Worm (Caenorhabditis elegans) whole organism, early embryonic: ENCODE data around the gene B0464.6.

Source experiments
- B0310.2 ChIP-seq: sonication (generic microtip); optimal IDR thresholded peaks from 2 replicates; lab custom pipeline; 2016; ENCODE audit warnings: mild to moderate bottlenecking, missing genetic modification characterization, missing compliant biosample characterization
- F13C5.2 ChIP-seq: sonication (generic microtip); optimal IDR thresholded peaks from 2 replicates; lab custom pipeline; 2017; ENCODE audit warnings: mild to moderate bottlenecking, missing genetic modification characterization, inconsistent platforms, missing compliant biosample characterization
- aly-1 ChIP-seq: sonication (generic microtip); optimal IDR thresholded peaks from 2 replicates; lab custom pipeline; 2016; ENCODE audit warnings: missing genetic modification characterization, missing compliant biosample characterization
- ama-1 ChIP-seq: fragments of 150-350 bp; optimal IDR thresholded peaks from 2 replicates; lab custom pipeline; 2014
- ceh-13 ChIP-seq: fragments of 200-800 bp; sonication (Bioruptor generic); optimal IDR thresholded peaks from 2 replicates; lab custom pipeline; 2018; ENCODE audit warnings: mild to moderate bottlenecking, missing genetic modification characterization, missing compliant biosample characterization
- ceh-36 ChIP-seq: sonication (generic microtip); optimal IDR thresholded peaks from 2 replicates; lab custom pipeline; 2016; ENCODE audit warnings: missing genetic modification characterization, inconsistent platforms, missing compliant biosample characterization
- ets-7 ChIP-seq: sonication (generic microtip); optimal IDR thresholded peaks from 2 replicates; lab custom pipeline; 2016; ENCODE audit warnings: missing genotype, missing genetic modification characterization, missing compliant biosample characterization
- flt-1 ChIP-seq: fragments of 200-800 bp; sonication (Bioruptor generic); IDR thresholded peaks from 2 replicates; pipeline ENCODE4 v1.3.6; 2022; ENCODE audit warnings: missing genetic modification characterization, missing compliant biosample characterization
- hmbx-1 ChIP-seq: sonication (generic microtip); optimal IDR thresholded peaks from 2 replicates; lab custom pipeline; 2016; ENCODE audit warnings: mild to moderate bottlenecking, missing genetic modification characterization, missing compliant biosample characterization
- hmg-4 ChIP-seq: fragments of 200-800 bp; sonication (Bioruptor generic); optimal IDR thresholded peaks from 2 replicates; lab custom pipeline; 2018; ENCODE audit warnings: mild to moderate bottlenecking, missing genetic modification characterization, missing compliant biosample characterization
- hnd-1 ChIP-seq: sonication (generic microtip); optimal IDR thresholded peaks from 2 replicates; lab custom pipeline; 2016; ENCODE audit warnings: missing genetic modification characterization, missing compliant biosample characterization
- pes-1 ChIP-seq: fragments of 200-800 bp; sonication (Bioruptor generic); IDR thresholded peaks from 2 replicates; pipeline ENCODE4 v1.3.6; 2022; ENCODE audit warnings: missing genetic modification reagents, missing genetic modification characterization, missing compliant biosample characterization
- scrt-1 ChIP-seq: fragments of 200-800 bp; sonication (Bioruptor generic); IDR thresholded peaks from 2 replicates; pipeline ENCODE4 v1.3.6; 2022; ENCODE audit warnings: missing genetic modification characterization, missing compliant biosample characterization
- sea-1 ChIP-seq: fragments of 200-800 bp; sonication (Bioruptor generic); conservative IDR thresholded peaks from 2 replicates; pipeline ENCODE4 v1.3.6; 2022; ENCODE audit warnings: missing genetic modification characterization, missing compliant biosample characterization
- tbx-11 ChIP-seq: fragments of 200-800 bp; sonication (Bioruptor generic); IDR thresholded peaks from 2 replicates; pipeline ENCODE4 v1.3.6; 2022; ENCODE audit warnings: missing genetic modification characterization, missing compliant biosample characterization
- tbx-37 ChIP-seq: fragments of 200-800 bp; sonication (Bioruptor generic); conservative IDR thresholded peaks from 2 replicates; pipeline ENCODE4 v1.3.6; 2022; ENCODE audit warnings: missing genetic modification reagents, missing genetic modification characterization, missing compliant biosample characterization
- tra-4 ChIP-seq: sonication (generic microtip); optimal IDR thresholded peaks from 2 replicates; lab custom pipeline; 2017; ENCODE audit warnings: missing genetic modification characterization, missing compliant biosample characterization

Gene B0464.6

DNA sequence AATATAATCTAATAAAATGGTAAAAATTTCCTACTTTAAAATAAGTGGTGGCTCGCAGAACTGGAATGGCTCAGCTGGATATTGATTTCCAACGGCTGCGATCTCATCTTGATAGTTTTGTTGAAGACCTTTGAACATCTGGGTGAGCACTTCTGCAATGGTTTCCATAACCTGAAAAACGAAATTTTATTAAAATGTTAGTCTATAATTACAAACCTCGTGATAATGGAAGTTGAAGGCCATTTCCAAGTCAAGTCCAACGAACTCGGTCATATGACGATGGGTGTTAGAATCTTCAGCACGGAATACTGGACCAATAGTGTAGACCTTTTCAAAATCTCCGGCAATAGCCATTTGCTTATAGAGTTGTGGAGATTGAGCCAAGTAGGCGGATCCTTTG lies 24.0 kb upstream of the B0464.6 start:
- TF ChIP-seq F13C5.2 (tag; lab: Kevin White, UChicago): no peak
- no peak for TF ChIP-seq ama-1
- no peak for TF ChIP-seq hmbx-1 (tag; lab: Kevin White, UChicago)
- no peak for TF ChIP-seq ets-7 (tag; lab: Kevin White, UChicago)
- no peak for TF ChIP-seq tbx-37 (GFP tag; lab: Robert Waterston, UW)
- no peak for TF ChIP-seq flt-1 (GFP tag; lab: Robert Waterston, UW)
- TF ChIP-seq pes-1 (GFP tag; lab: Robert Waterston, UW): no peak
- TF ChIP-seq sea-1 (GFP tag; lab: Robert Waterston, UW): no peak
- TF ChIP-seq hmg-4 (GFP tag; lab: Kevin White, UChicago): no peak
- no peak for TF ChIP-seq scrt-1 (GFP tag; lab: Robert Waterston, UW)
- TF ChIP-seq aly-1 (tag; lab: Kevin White, UChicago): no peak
- TF ChIP-seq tbx-11: no peak

DNA sequence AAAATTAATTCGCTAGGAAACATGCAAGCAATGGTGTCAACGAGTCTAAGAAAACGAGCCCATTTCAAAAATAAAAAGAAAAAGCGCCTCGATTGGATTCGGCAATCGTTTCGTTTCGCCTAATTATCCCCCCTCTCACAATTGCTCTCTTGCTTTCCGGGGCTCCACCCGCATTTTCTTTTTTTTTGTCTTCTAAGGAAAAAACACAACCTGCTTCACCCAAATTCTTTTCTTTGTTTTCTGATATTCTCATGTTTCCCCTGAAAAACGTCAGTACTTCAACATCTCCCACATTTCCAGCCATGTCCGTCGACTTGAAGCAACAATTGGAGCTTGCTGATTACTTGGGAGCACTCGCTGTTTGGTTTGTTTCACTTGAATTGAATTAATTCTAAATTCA lies 22.7 kb upstream of the B0464.6 start, which contains the start of gene nlp-36:
Gene nlp-36, plus strand, starts transcription at position 301 of the 400 bp plus-strand sequence.
- TF ChIP-seq sea-1 (GFP tag; lab: Robert Waterston, UW): no peak
- TF ChIP-seq hmbx-1 (tag; lab: Kevin White, UChicago): no peak

DNA sequence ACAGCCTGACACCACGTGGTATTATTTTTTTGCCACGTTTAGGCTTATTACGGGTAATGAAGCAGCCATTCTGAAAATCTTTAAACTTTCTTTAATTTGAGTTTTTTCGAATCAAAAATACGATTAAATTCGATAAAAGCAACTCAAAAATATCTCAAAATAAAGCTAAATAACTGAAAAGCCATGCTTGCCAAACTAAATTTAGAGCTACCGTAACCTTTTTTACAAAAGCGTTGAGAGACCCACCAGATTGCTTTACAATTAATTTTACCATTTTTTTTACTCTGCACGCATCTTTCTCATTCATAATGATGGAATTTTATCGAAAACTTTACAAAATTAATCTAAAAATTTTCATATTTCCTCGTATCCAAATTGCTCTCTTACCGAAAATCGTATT lies 22.3 kb upstream of the B0464.6 start:
- TF ChIP-seq scrt-1 (GFP tag; lab: Robert Waterston, UW) (no peak), sea-1 (GFP tag; lab: Robert Waterston, UW) (no peak), tbx-11 (no peak), flt-1 (GFP tag; lab: Robert Waterston, UW) (no peak), F13C5.2 (tag; lab: Kevin White, UChicago) (no peak), ets-7 (tag; lab: Kevin White, UChicago) (no peak), ama-1 (no peak)

ce11 chrIII:9487454-9487853 lies 21.7 kb upstream of the B0464.6 start:
- no peak for TF ChIP-seq tbx-11
- no peak for TF ChIP-seq sea-1 (GFP tag; lab: Robert Waterston, UW)
- TF ChIP-seq pes-1 (GFP tag; lab: Robert Waterston, UW): no peak
- TF ChIP-seq hmbx-1 (tag; lab: Kevin White, UChicago): no peak
- TF ChIP-seq flt-1 (GFP tag; lab: Robert Waterston, UW): no peak
- TF ChIP-seq F13C5.2 (tag; lab: Kevin White, UChicago): no peak
- TF ChIP-seq hmg-4 (GFP tag; lab: Kevin White, UChicago): no peak
- no peak for TF ChIP-seq ceh-13
- no peak for TF ChIP-seq ama-1
- TF ChIP-seq tbx-37 (GFP tag; lab: Robert Waterston, UW): no peak
- no peak for TF ChIP-seq aly-1 (tag; lab: Kevin White, UChicago)
- no peak for TF ChIP-seq hnd-1 (tag; lab: Kevin White, UChicago)
- TF ChIP-seq ets-7 (tag; lab: Kevin White, UChicago): no peak
- TF ChIP-seq tra-4 (tag; lab: Kevin White, UChicago): no peak
- no peak for TF ChIP-seq B0310.2
- TF ChIP-seq ceh-36 (tag; lab: Kevin White, UChicago): no peak
- no peak for TF ChIP-seq scrt-1 (GFP tag; lab: Robert Waterston, UW)

ce11 chrIII:9485373-9485772 lies 19.6 kb upstream of the B0464.6 start, which contains the start of gene bre-3:
TSS of gene bre-3 (minus strand) at chrIII:9485473.
- TF ChIP-seq pes-1 (GFP tag; lab: Robert Waterston, UW) (no peak), scrt-1 (GFP tag; lab: Robert Waterston, UW) (no peak), hmbx-1 (tag; lab: Kevin White, UChicago) (no peak), tbx-37 (GFP tag; lab: Robert Waterston, UW) (no peak), ceh-36 (tag; lab: Kevin White, UChicago) (no peak), ets-7 (tag; lab: Kevin White, UChicago) (no peak), tbx-11 (no peak), flt-1 (GFP tag; lab: Robert Waterston, UW) (no peak), tra-4 (tag; lab: Kevin White, UChicago) (no peak)

- no peak for TF ChIP-seq hnd-1 (tag; lab: Kevin White, UChicago)
- no peak for TF ChIP-seq hmbx-1 (tag; lab: Kevin White, UChicago)
Measured at ce11 chrIII:9483716-9484115, 18.0 kb upstream of the B0464.6 start.

ce11 chrIII:9482423-9482993 lies 16.7 kb upstream of the B0464.6 start:
- no peak for TF ChIP-seq hmg-4 (GFP tag; lab: Kevin White, UChicago)
- no peak for TF ChIP-seq sea-1 (GFP tag; lab: Robert Waterston, UW)
- TF ChIP-seq hnd-1 (tag; lab: Kevin White, UChicago): no peak
- TF ChIP-seq hmbx-1 (tag; lab: Kevin White, UChicago): no peak
- no peak for TF ChIP-seq ama-1
- no peak for TF ChIP-seq flt-1 (GFP tag; lab: Robert Waterston, UW)
- no peak for TF ChIP-seq pes-1 (GFP tag; lab: Robert Waterston, UW)
- no peak for TF ChIP-seq tbx-11
- TF ChIP-seq ceh-36 (tag; lab: Kevin White, UChicago): no peak
- TF ChIP-seq scrt-1 (GFP tag; lab: Robert Waterston, UW): no peak
- TF ChIP-seq ets-7 (tag; lab: Kevin White, UChicago): no peak
- no peak for TF ChIP-seq F13C5.2 (tag; lab: Kevin White, UChicago)
- no peak for TF ChIP-seq ceh-13
- TF ChIP-seq tra-4 (tag; lab: Kevin White, UChicago): no peak

DNA sequence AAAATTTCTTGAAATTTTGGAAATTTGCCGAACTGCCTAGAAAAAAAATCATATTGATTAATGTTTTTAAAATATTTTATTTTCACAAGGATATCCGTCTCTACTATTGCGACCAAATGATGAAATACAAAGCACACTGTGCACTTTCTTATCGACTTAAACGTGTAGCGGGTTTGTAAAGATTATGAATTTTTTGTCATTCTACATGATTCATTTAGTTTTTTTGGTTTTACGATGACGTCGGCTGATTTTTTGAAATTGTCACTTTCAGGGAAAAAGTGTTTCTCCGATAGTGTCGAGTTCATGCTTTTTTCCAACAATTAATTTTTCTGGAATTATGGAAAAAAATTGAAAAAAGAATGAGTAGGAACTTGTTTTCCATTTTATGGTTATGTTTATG lies 10.8 kb upstream of the B0464.6 start:
- TF ChIP-seq F13C5.2 (tag; lab: Kevin White, UChicago): no peak
- no peak for TF ChIP-seq flt-1 (GFP tag; lab: Robert Waterston, UW)
- no peak for TF ChIP-seq scrt-1 (GFP tag; lab: Robert Waterston, UW)
- TF ChIP-seq hmbx-1 (tag; lab: Kevin White, UChicago): no peak
- TF ChIP-seq hmg-4 (GFP tag; lab: Kevin White, UChicago): no peak
- TF ChIP-seq B0310.2: no peak
- TF ChIP-seq sea-1 (GFP tag; lab: Robert Waterston, UW): no peak
- no peak for TF ChIP-seq tra-4 (tag; lab: Kevin White, UChicago)
- TF ChIP-seq pes-1 (GFP tag; lab: Robert Waterston, UW): no peak
- no peak for TF ChIP-seq hnd-1 (tag; lab: Kevin White, UChicago)
- no peak for TF ChIP-seq tbx-11
- TF ChIP-seq ets-7 (tag; lab: Kevin White, UChicago): no peak
- TF ChIP-seq ama-1: no peak
- no peak for TF ChIP-seq ceh-13
- TF ChIP-seq aly-1 (tag; lab: Kevin White, UChicago): no peak
- TF ChIP-seq ceh-36 (tag; lab: Kevin White, UChicago): no peak
- TF ChIP-seq tbx-37 (GFP tag; lab: Robert Waterston, UW): no peak
